Worm (Caenorhabditis elegans): Measurements from ENCODE around the gene nhr-7.

The nhr-7 gene

DNA sequence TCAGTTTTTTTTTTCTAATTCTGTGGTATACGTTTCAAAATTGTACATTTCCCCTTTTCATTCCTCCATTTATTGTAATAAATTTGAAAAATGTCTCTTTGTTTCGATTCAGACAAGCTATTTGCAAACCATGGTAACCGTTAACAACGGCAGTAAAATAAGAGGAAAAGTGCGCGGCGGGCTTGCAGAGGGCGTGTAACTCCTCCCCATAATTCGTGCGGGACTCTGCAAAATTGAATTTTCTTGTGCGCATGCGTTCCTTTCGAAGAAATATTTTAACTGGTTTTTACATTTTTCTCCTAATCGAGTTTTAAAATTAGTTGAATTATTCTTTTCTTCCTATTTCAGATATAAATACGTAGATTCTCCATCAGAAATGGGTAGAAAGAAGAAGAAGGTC, 39.5 kb upstream of the nhr-7 start, which contains the start of gene znf-207 (continued):
- TF ChIP-seq set-16 (GFP tag; IDR thresholded peaks at IDR 0.05) (no peak), cey-2 (tag; optimal IDR thresholded peaks at IDR 0.05; ENCODE audit: borderline replicate concordance, insufficient read depth) (no peak), hif-1 (tag; optimal IDR thresholded peaks at IDR 0.05) (peak in 1 of 2 experiments; percentile 40), ztf-7 (tag; optimal IDR thresholded peaks at IDR 0.05) (no peak), mdl-1 (tag; optimal IDR thresholded peaks at IDR 0.05) (peak in 1 of 2 experiments; percentile 39), lsy-2 (tag; optimal IDR thresholded peaks at IDR 0.05) (peak in 1 of 2 experiments; percentile 67), attf-4 (tag; optimal IDR thresholded peaks at IDR 0.05) (no peak), ceh-28 (tag; optimal IDR thresholded peaks at IDR 0.05) (no peak), nhr-41 (GFP tag; IDR thresholded peaks at IDR 0.05) (no peak), dmd-6 (GFP tag; IDR thresholded peaks at IDR 0.05) (no peak), ces-1 (GFP tag; optimal IDR thresholded peaks at IDR 0.05) (peak; percentile 80), ceh-82 (tag; optimal IDR thresholded peaks at IDR 0.05) (no peak), nhr-77 (tag; optimal IDR thresholded peaks at IDR 0.05) (no peak), nhr-11 (tag; optimal IDR thresholded peaks at IDR 0.05) (no peak), lin-39 (tag; optimal IDR thresholded peaks at IDR 0.05) (no peak), duxl-1 (tag; optimal IDR thresholded peaks at IDR 0.05; ENCODE audit: poor library complexity) (no peak), zfp-3 (GFP tag; conservative IDR thresholded peaks at IDR 0.05) (no peak), lin-1 (GFP tag; IDR thresholded peaks at IDR 0.05) (no peak), nhr-48 (tag; optimal IDR thresholded peaks at IDR 0.05) (no peak), nhr-42 (GFP tag; IDR thresholded peaks at IDR 0.05) (no peak), lin-29 (GFP tag; IDR thresholded peaks at IDR 0.05) (no peak), F26F4.8 (GFP tag; conservative IDR thresholded peaks at IDR 0.05) (no peak), nhr-25 (tag; optimal IDR thresholded peaks at IDR 0.05; ENCODE audit: borderline replicate concordance, insufficient read depth) (no peak), snpc-1.2 (GFP tag; IDR thresholded peaks at IDR 0.05) (no peak), hlh-11 (tag; optimal IDR thresholded peaks at IDR 0.05) (no peak), mdt-29 (GFP tag; IDR thresholded peaks at IDR 0.05) (no peak), vab-7 (GFP tag; IDR thresholded peaks at IDR 0.05) (no peak), spr-3 (GFP tag; optimal IDR thresholded peaks at IDR 0.05) (no peak), F44E2.7 (GFP tag; IDR thresholded peaks at IDR 0.05) (no peak), ceh-20 (GFP tag; IDR thresholded peaks at IDR 0.05) (no peak), daf-16 (GFP tag; optimal IDR thresholded peaks at IDR 0.05) (no peak), daf-16 (tag; optimal IDR thresholded peaks at IDR 0.05) (no peak), unc-62 (GFP tag; optimal IDR thresholded peaks at IDR 0.05 in 1 of 2) (no peak), unc-62 (tag; optimal IDR thresholded peaks at IDR 0.05) (no peak), T20F7.1 (GFP tag; optimal IDR thresholded peaks at IDR 0.05) (peak; percentile 11), aly-2 (tag; optimal IDR thresholded peaks at IDR 0.05) (no peak), hmg-1.1 (GFP tag; IDR thresholded peaks at IDR 0.05) (peak; percentile 38; the same call in 1 of the 2 replicates), pha-4 (GFP tag; IDR thresholded peaks at IDR 0.05) (no peak), pha-4 (tag; optimal IDR thresholded peaks at IDR 0.05) (peak; percentile 46), ztf-11 (tag; optimal IDR thresholded peaks at IDR 0.05) (no peak), dmd-8 (GFP tag; IDR thresholded peaks at IDR 0.05) (no peak), mxl-2 (GFP tag; conservative IDR thresholded peaks at IDR 0.05) (no peak), daf-19 (GFP tag; conservative IDR thresholded peaks at IDR 0.05) (no peak), zfp-2 (tag; optimal IDR thresholded peaks at IDR 0.05) (no peak), R02D3.7 (tag; optimal IDR thresholded peaks at IDR 0.05) (no peak), gei-8 (GFP tag; optimal IDR thresholded peaks at IDR 0.05) (no peak), lin-38 (GFP tag; IDR thresholded peaks at IDR 0.05) (peak; percentile 53), ceh-32 (tag; optimal IDR thresholded peaks at IDR 0.05; ENCODE audit: poor library complexity) (no peak), madf-9 (GFP tag; conservative IDR thresholded peaks at IDR 0.05) (no peak), mep-1 (tag; optimal IDR thresholded peaks at IDR 0.05) (peak; percentile 62), F37D6.2 (tag; optimal IDR thresholded peaks at IDR 0.05) (no peak), daf-12 (tag; optimal IDR thresholded peaks at IDR 0.05) (no peak)
